Worm (Caenorhabditis elegans) whole organism, mixed stage, embryonic: ENCODE data around the gene F43C11.11.

Experiments used
- flh-1 ChIP-seq: fragments of 200-800 bp; sonication (Bioruptor generic); optimal IDR thresholded peaks from 2 replicates; lab custom pipeline; 2018; ENCODE audit warnings: mild to moderate bottlenecking, missing genetic modification characterization, moderate library complexity, missing compliant biosample characterization
- nhr-12 ChIP-seq: fragments of 150-350 bp; optimal IDR thresholded peaks from 2 replicates; lab custom pipeline; 2014; ENCODE audit warnings: missing biosample characterization, missing genetic modification characterization
- nhr-76 ChIP-seq: sonication (generic microtip); optimal IDR thresholded peaks from 2 replicates; lab custom pipeline; 2017; ENCODE audit warnings: missing biosample characterization, missing genetic modification characterization
- unc-62 ChIP-seq: fragments of 150-350 bp; optimal IDR thresholded peaks from 2 replicates; lab custom pipeline; 2014; ENCODE audit warnings: missing biosample characterization, missing genetic modification reagents, missing genetic modification characterization

F43C11.11 gene

ce11 chrII:2312747-2313146 is 50.8 kb downstream of the F43C11.11 start, which contains the start of the genes trim-21 and B0281.1:
Gene trim-21, minus strand, starts transcription at chrII:2312847.
Gene B0281.1, plus strand, starts transcription at chrII:2313067.
- TF ChIP-seq nhr-12 (no peak), flh-1 (no peak), nhr-76 (tag; lab: Kevin White, UChicago) (no peak), unc-62 (GFP tag; lab: Kevin White, UChicago) (no peak)
- TF ChIP-seq, all 35 proteins: peak for 0
